Worm (Caenorhabditis elegans) whole organism, L4 larva: ENCODE data around the gene Y45F10A.7.

Experiments
- lin-39 ChIP-seq: fragments of 150-350 bp; optimal IDR thresholded peaks from 2 replicates; lab custom pipeline; 2014; ENCODE audit warnings: missing biosample characterization, missing genetic modification reagents, missing genetic modification characterization
- madf-5 ChIP-seq, 2 experiments: fragments of 200-800 bp; sonication (Bioruptor generic); IDR thresholded peaks; 2 replicates each; pipeline ENCODE4 v1.3.6; 2022; ENCODE audit warnings: missing compliant biosample characterization in 2 of 2, missing genetic modification characterization in 2 of 2
- snpc-1.2 ChIP-seq: fragments of 200-800 bp; sonication (Bioruptor generic); IDR thresholded peaks from 2 replicates; pipeline ENCODE4 v1.3.6; 2022; ENCODE audit warnings: missing genetic modification reagents, missing genetic modification characterization, missing compliant biosample characterization
- vab-7 ChIP-seq: fragments of 200-800 bp; sonication (Bioruptor generic); IDR thresholded peaks from 2 replicates; pipeline ENCODE4 v1.3.6; 2022; ENCODE audit warnings: missing genetic modification reagents, missing genetic modification characterization, missing compliant biosample characterization

- TF ChIP-seq snpc-1.2 (no peak), vab-7 (no peak), lin-39 (tag; lab: Kevin White, UChicago) (no peak), madf-5 (GFP tag; IDR thresholded peaks at IDR 0.05; lab: Robert Waterston, UW) (no peak)
These were observed 31.5 kb upstream of the Y45F10A.7 start, which contains the start of gene Y38H8A.12 for ce11 chrIV:13460876-13461275.
